Fruit fly (Drosophila melanogaster) whole organism, embryonic: Measurements from ENCODE around the gene CG31798.

Source experiments
- Antp ChIP-seq: fragments of 200-800 bp; sonication (Bioruptor generic); optimal IDR thresholded peaks from 3 replicates; lab custom pipeline; 2016; ENCODE audit warnings: missing biosample characterization, missing genetic modification characterization
- C15 ChIP-seq: fragments of 200-800 bp; sonication (Bioruptor generic); IDR thresholded peaks from 3 replicates; pipeline ENCODE4 v1.3.6; 2022; ENCODE audit warnings: missing biosample characterization, missing genetic modification characterization
- CG10209 ChIP-seq: fragments of 200-800 bp; sonication (Bioruptor generic); optimal IDR thresholded peaks from 3 replicates; lab custom pipeline; 2017; ENCODE audit warnings: missing biosample characterization, mild to moderate bottlenecking, missing genetic modification characterization, missing genetic modification reagents
- CG10654 ChIP-seq: fragments of 200-800 bp; sonication (Bioruptor generic); optimal IDR thresholded peaks from 2 replicates; lab custom pipeline; 2016; ENCODE audit warnings: missing biosample characterization, missing genetic modification characterization
- CG10979 ChIP-seq: fragments of 200-800 bp; sonication (Bioruptor generic); optimal IDR thresholded peaks from 2 replicates; lab custom pipeline; 2018; ENCODE audit warnings: missing biosample characterization, mild to moderate bottlenecking, missing genetic modification characterization, moderate library complexity
- CG11093 ChIP-seq: fragments of 200-800 bp; sonication (Bioruptor generic); IDR thresholded peaks from 3 replicates; pipeline ENCODE4 v1.3.6; 2022; ENCODE audit warnings: missing biosample characterization, missing genetic modification characterization
- CG12155 ChIP-seq: fragments of 200-800 bp; sonication (Bioruptor generic); optimal IDR thresholded peaks from 3 replicates; lab custom pipeline; 2016; ENCODE audit warnings: missing biosample characterization, missing genetic modification characterization
- CG12219 ChIP-seq: fragments of 200-800 bp; sonication (Bioruptor generic); optimal IDR thresholded peaks from 3 replicates; lab custom pipeline; 2018; ENCODE audit warnings: missing biosample characterization, mild to moderate bottlenecking, missing genetic modification characterization
- CG12659 ChIP-seq: fragments of 200-800 bp; sonication (Bioruptor generic); optimal IDR thresholded peaks from 3 replicates; lab custom pipeline; 2017; ENCODE audit warnings: mild to moderate bottlenecking, missing biosample characterization, missing genetic modification reagents, missing genetic modification characterization
- CG15269 ChIP-seq: fragments of 200-800 bp; sonication (Bioruptor generic); optimal IDR thresholded peaks from 2 replicates; lab custom pipeline; 2018; ENCODE audit warnings: missing biosample characterization, mild to moderate bottlenecking, missing genetic modification characterization, moderate library complexity
- CG1602 ChIP-seq: fragments of 200-800 bp; sonication (Bioruptor generic); optimal IDR thresholded peaks from 3 replicates; lab custom pipeline; 2016; ENCODE audit warnings: missing biosample characterization, missing genetic modification characterization
- CG1647 ChIP-seq: fragments of 200-800 bp; sonication (Bioruptor generic); optimal IDR thresholded peaks from 3 replicates; lab custom pipeline; 2016; ENCODE audit warnings: missing biosample characterization, missing genetic modification characterization
- CG16863 ChIP-seq: fragments of 200-800 bp; sonication (Bioruptor generic); optimal IDR thresholded peaks from 3 replicates; lab custom pipeline; 2016; ENCODE audit warnings: missing biosample characterization, missing genetic modification characterization
- CG2678 ChIP-seq: fragments of 200-800 bp; sonication (Bioruptor generic); optimal IDR thresholded peaks from 3 replicates; lab custom pipeline; 2019; ENCODE audit warnings: missing biosample characterization, mild to moderate bottlenecking, missing genetic modification characterization, moderate library complexity
- CG3163 ChIP-seq: fragments of 200-800 bp; sonication (Bioruptor generic); optimal IDR thresholded peaks from 3 replicates; lab custom pipeline; 2016; ENCODE audit warnings: missing biosample characterization, missing genetic modification characterization
- CG34224 ChIP-seq: fragments of 200-800 bp; sonication (Bioruptor generic); IDR thresholded peaks from 3 replicates; pipeline ENCODE4 v1.3.6; 2022; ENCODE audit warnings: missing biosample characterization, missing genetic modification characterization; ENCODE audit not compliant: partially characterized antibody
- CG4360 ChIP-seq: fragments of 200-800 bp; sonication (Bioruptor generic); IDR thresholded peaks from 2 replicates; pipeline ENCODE4 v1.3.6; 2022; ENCODE audit warnings: missing biosample characterization, missing genetic modification characterization
- CG5245 ChIP-seq: fragments of 200-800 bp; sonication (Bioruptor generic); optimal IDR thresholded peaks from 3 replicates; lab custom pipeline; 2016; ENCODE audit warnings: missing biosample characterization, missing genetic modification characterization
- CG6689 ChIP-seq: fragments of 200-800 bp; sonication (Bioruptor generic); IDR thresholded peaks from 2 replicates; pipeline ENCODE4 v1.3.6; 2022; ENCODE audit warnings: missing biosample characterization, missing genetic modification characterization
- CG6791 ChIP-seq: fragments of 200-800 bp; sonication (Bioruptor generic); IDR thresholded peaks from 3 replicates; pipeline ENCODE4 v1.3.6; 2022; ENCODE audit warnings: missing biosample characterization, missing genetic modification characterization; ENCODE audit not compliant: partially characterized antibody
- CG7372 ChIP-seq: fragments of 200-800 bp; sonication (Bioruptor generic); IDR thresholded peaks from 2 replicates; pipeline ENCODE4 v1.3.6; 2022; ENCODE audit warnings: missing biosample characterization, missing genetic modification characterization
- CG7987 ChIP-seq: fragments of 200-800 bp; sonication (Bioruptor generic); optimal IDR thresholded peaks from 2 replicates; lab custom pipeline; 2018; ENCODE audit warnings: missing biosample characterization, mild to moderate bottlenecking, missing genetic modification characterization, moderate library complexity
- CG9215 ChIP-seq: fragments of 200-800 bp; sonication (Bioruptor generic); IDR thresholded peaks from 2 replicates; pipeline ENCODE4 v1.3.6; 2022; ENCODE audit warnings: missing biosample characterization, missing genetic modification characterization
- Camta ChIP-seq: fragments of 200-800 bp; sonication (Bioruptor generic); optimal IDR thresholded peaks from 2 replicates; lab custom pipeline; 2016; ENCODE audit warnings: missing biosample characterization, missing genetic modification characterization
- Doc3 ChIP-seq: fragments of 200-800 bp; sonication (Bioruptor generic); IDR thresholded peaks from 3 replicates; pipeline ENCODE4 v1.3.6; 2022; ENCODE audit warnings: missing biosample characterization, missing genetic modification characterization; ENCODE audit not compliant: partially characterized antibody
- Hr39 ChIP-seq: fragments of >200 bp; optimal IDR thresholded peaks from 2 replicates; lab custom pipeline; 2017
- Mad ChIP-seq: fragments of 200-800 bp; sonication (Bioruptor generic); optimal IDR thresholded peaks from 2 replicates; lab custom pipeline; 2016; ENCODE audit warnings: missing biosample characterization, missing genetic modification characterization
- Meics ChIP-seq: fragments of 200-800 bp; sonication (Bioruptor generic); optimal IDR thresholded peaks from 2 replicates; lab custom pipeline; 2017; ENCODE audit warnings: missing biosample characterization, mild to moderate bottlenecking, missing genetic modification characterization
- Myb ChIP-seq: fragments of 200-800 bp; sonication (Bioruptor generic); optimal IDR thresholded peaks from 2 replicates; lab custom pipeline; 2016; ENCODE audit warnings: missing biosample characterization, missing genetic modification characterization
- NFAT ChIP-seq: fragments of 200-800 bp; sonication (Bioruptor generic); IDR thresholded peaks from 2 replicates; pipeline ENCODE4 v1.3.6; 2022; ENCODE audit warnings: missing biosample characterization, missing genetic modification characterization
- Nf-YC ChIP-seq: fragments of 200-800 bp; optimal IDR thresholded peaks from 3 replicates; lab custom pipeline; 2019; ENCODE audit warnings: missing biosample characterization, mild to moderate bottlenecking, missing genetic modification characterization, moderate library complexity
- Trl ChIP-seq, 3 experiments: fragments of >200 bp in 2 of 3; fragments of 200-800 bp in 1 of 3; sonication (Bioruptor generic) in 1 of 3; optimal IDR thresholded peaks; 2 replicates in 1 of 3; 3 replicates in 2 of 3; lab custom pipeline; 2016 to 2017; ENCODE audit warnings: missing biosample characterization in 1 of 3, missing genetic modification characterization in 1 of 3
- az2 ChIP-seq: fragments of 200-800 bp; sonication (Bioruptor generic); optimal IDR thresholded peaks from 3 replicates; lab custom pipeline; 2016; ENCODE audit warnings: missing biosample characterization, missing genetic modification characterization
- chn ChIP-seq: fragments of 200-800 bp; sonication (Bioruptor generic); optimal IDR thresholded peaks from 2 replicates; lab custom pipeline; 2016; ENCODE audit warnings: missing biosample characterization, missing genetic modification characterization
- corto ChIP-seq: fragments of 200-800 bp; sonication (Bioruptor generic); optimal IDR thresholded peaks from 2 replicates; lab custom pipeline; 2016; ENCODE audit warnings: missing biosample characterization, mild to moderate bottlenecking, missing genetic modification characterization, moderate library complexity
- crp ChIP-seq, 2 experiments: fragments of 200-800 bp; sonication (Bioruptor generic); optimal IDR thresholded peaks; 2 replicates in 1 of 2; 3 replicates in 1 of 2; lab custom pipeline; 2017; ENCODE audit warnings: missing biosample characterization in 2 of 2, missing genetic modification characterization in 2 of 2, mild to moderate bottlenecking in 1 of 2, moderate library complexity in 1 of 2
- dmrt99B ChIP-seq: fragments of 200-800 bp; sonication (Bioruptor generic); optimal IDR thresholded peaks from 2 replicates; lab custom pipeline; 2018; ENCODE audit warnings: missing biosample characterization, mild to moderate bottlenecking, missing genetic modification characterization, moderate library complexity
- en ChIP-seq: fragments of 200-800 bp; sonication (Bioruptor generic); optimal IDR thresholded peaks from 2 replicates; lab custom pipeline; 2016; ENCODE audit warnings: missing biosample characterization, missing genetic modification characterization
- ham ChIP-seq: fragments of 200-800 bp; sonication (Bioruptor generic); IDR thresholded peaks from 2 replicates; pipeline ENCODE4 v1.3.6; 2022; ENCODE audit warnings: missing biosample characterization, missing genetic modification characterization
- jing ChIP-seq: fragments of 200-800 bp; sonication (Bioruptor generic); optimal IDR thresholded peaks from 2 replicates; lab custom pipeline; 2018; ENCODE audit warnings: missing biosample characterization, mild to moderate bottlenecking, missing genetic modification characterization
- lbe ChIP-seq: fragments of 200-800 bp; sonication (Bioruptor generic); optimal IDR thresholded peaks from 2 replicates; lab custom pipeline; 2016; ENCODE audit warnings: missing biosample characterization, mild to moderate bottlenecking, missing genetic modification characterization
- mld ChIP-seq: fragments of 200-800 bp; sonication (Bioruptor generic); IDR thresholded peaks from 3 replicates; pipeline ENCODE4 v1.3.6; 2022; ENCODE audit warnings: missing biosample characterization, missing genetic modification characterization; ENCODE audit not compliant: partially characterized antibody
- nmo ChIP-seq: fragments of 200-800 bp; sonication (Bioruptor generic); optimal IDR thresholded peaks from 2 replicates; lab custom pipeline; 2018; ENCODE audit warnings: missing biosample characterization, mild to moderate bottlenecking, missing genetic modification characterization, moderate library complexity
- otp ChIP-seq: fragments of 200-800 bp; sonication (Bioruptor generic); IDR thresholded peaks from 3 replicates; pipeline ENCODE4, ENCODE4 v1.3.6; 2022; ENCODE audit warnings: missing biosample characterization, missing genetic modification characterization
- pum ChIP-seq: fragments of 200-800 bp; sonication (Bioruptor generic); optimal IDR thresholded peaks from 2 replicates; lab custom pipeline; 2016; ENCODE audit warnings: missing biosample characterization, missing genetic modification characterization
- repo ChIP-seq: fragments of 200-800 bp; sonication (Bioruptor generic); optimal IDR thresholded peaks from 2 replicates; lab custom pipeline; 2016; ENCODE audit warnings: missing biosample characterization, missing genetic modification characterization
- ro ChIP-seq: fragments of 200-800 bp; sonication (Bioruptor generic); IDR thresholded peaks from 2 replicates; pipeline ENCODE4 v1.3.6; 2022; ENCODE audit warnings: missing biosample characterization, missing genetic modification characterization
- row ChIP-seq: fragments of 200-800 bp; sonication (Bioruptor generic); IDR thresholded peaks from 3 replicates; pipeline ENCODE4 v1.3.6; 2022; ENCODE audit warnings: missing biosample characterization, missing genetic modification characterization
- schlank ChIP-seq: fragments of 200-800 bp; sonication (Bioruptor generic); optimal IDR thresholded peaks from 2 replicates; lab custom pipeline; 2018; ENCODE audit warnings: missing biosample characterization, mild to moderate bottlenecking, missing genetic modification characterization
- tll ChIP-seq, 2 experiments: fragments of 200-800 bp in 1 of 2; fragments of >200 bp in 1 of 2; sonication (Bioruptor generic) in 1 of 2; optimal IDR thresholded peaks; 2 replicates each; lab custom pipeline; 2017 to 2019; ENCODE audit warnings: missing biosample characterization in 2 of 2, missing genetic modification characterization in 2 of 2, mild to moderate bottlenecking in 1 of 2, moderate library complexity in 1 of 2

The CG31798 gene

dm6 chr2L:19361632-19362142 lies 32.3 kb upstream of the CG31798 start (continued):
- TF ChIP-seq row (peak; percentile 20; the same call in 2 of the 3 replicates), tll (GFP tag; optimal IDR thresholded peaks at IDR 0.05; lab: Kevin White, UChicago) (no peak), Nf-YC (tag; lab: Kevin White, UChicago) (no peak), CG12659 (GFP tag; lab: Kevin White, UChicago) (no peak), az2 (peak; percentile 2), CG10979 (peak; percentile 21), CG6791 (GFP tag; lab: Robert Waterston, UW) (no peak), dmrt99B (tag; lab: Kevin White, UChicago) (peak; percentile 38), Antp (GFP tag; lab: Kevin White, UChicago) (no peak), Camta (GFP tag; lab: Kevin White, UChicago) (no peak), mld (GFP tag; lab: Robert Waterston, UW) (no peak), CG34224 (no peak), schlank (tag; lab: Kevin White, UChicago) (no peak), CG7987 (no peak), lbe (GFP tag; lab: Kevin White, UChicago) (no peak), CG6689 (no peak), Myb (GFP tag; lab: Kevin White, UChicago) (no peak), C15 (no peak), Trl (optimal IDR thresholded peaks at IDR 0.05; lab: Kevin White, UChicago) (peak in 1 of 2 experiments; percentile 7), Trl (GFP tag; optimal IDR thresholded peaks at IDR 0.05; lab: Kevin White, UChicago) (no peak), Hr39 (no peak), en (GFP tag; lab: Kevin White, UChicago) (no peak), pum (no peak), nmo (peak; percentile 32), CG10209 (GFP tag; lab: Kevin White, UChicago) (no peak), Meics (GFP tag; lab: Kevin White, UChicago) (no peak), Doc3 (GFP tag; lab: Robert Waterston, UW) (no peak), crp (GFP tag; optimal IDR thresholded peaks at IDR 0.05; lab: Kevin White, UChicago) (peak in 1 of 2 experiments; percentile 18), CG12155 (GFP tag; lab: Kevin White, UChicago) (peak; percentile 17), CG10654 (GFP tag; lab: Kevin White, UChicago) (no peak), NFAT (GFP tag; lab: Robert Waterston, UW) (no peak), CG11093 (GFP tag; lab: Robert Waterston, UW) (no peak), repo (GFP tag; lab: Kevin White, UChicago) (no peak), CG16863 (no peak), CG12219 (GFP tag; lab: Kevin White, UChicago) (no peak), chn (GFP tag; lab: Kevin White, UChicago) (no peak), CG2678 (tag; lab: Kevin White, UChicago) (peak; percentile 9), ham (no peak), Mad (GFP tag; lab: Kevin White, UChicago) (no peak), otp (GFP tag; lab: Robert Waterston, UW) (no peak), CG3163 (GFP tag; lab: Kevin White, UChicago) (no peak), CG7372 (no peak), CG4360 (GFP tag; lab: Robert Waterston, UW) (peak; percentile 79; the same call in 1 of the 2 replicates), CG9215 (GFP tag; lab: Robert Waterston, UW) (no peak), CG5245 (GFP tag; lab: Kevin White, UChicago) (no peak), CG1602 (GFP tag; lab: Kevin White, UChicago) (no peak), corto (GFP tag; lab: Kevin White, UChicago) (peak; percentile 19), CG1647 (GFP tag; lab: Kevin White, UChicago) (no peak), jing (GFP tag; lab: Kevin White, UChicago) (peak; percentile 4), CG15269 (tag; lab: Kevin White, UChicago) (no peak), ro (no peak)
